Worm (Caenorhabditis elegans) whole organism, L4/young adult: Measurements from ENCODE around the gene F32B6.4.

ENCODE experiments used
- W03F9.2 ChIP-seq: fragments of 150-350 bp; optimal IDR thresholded peaks from 2 replicates; lab custom pipeline; 2014; ENCODE audit warnings: missing biosample characterization, missing genetic modification characterization
- dao-5 ChIP-seq: sonication (generic microtip); optimal IDR thresholded peaks from 2 replicates; lab custom pipeline; 2016; ENCODE audit warnings: missing genotype, missing genetic modification characterization, moderate library complexity, missing compliant biosample characterization
- him-1 ChIP-seq: sonication (generic microtip); optimal IDR thresholded peaks from 2 replicates; lab custom pipeline; 2016; ENCODE audit warnings: missing genotype, missing genetic modification reagents, missing genetic modification characterization, missing compliant biosample characterization

F32B6.4 gene

DNA sequence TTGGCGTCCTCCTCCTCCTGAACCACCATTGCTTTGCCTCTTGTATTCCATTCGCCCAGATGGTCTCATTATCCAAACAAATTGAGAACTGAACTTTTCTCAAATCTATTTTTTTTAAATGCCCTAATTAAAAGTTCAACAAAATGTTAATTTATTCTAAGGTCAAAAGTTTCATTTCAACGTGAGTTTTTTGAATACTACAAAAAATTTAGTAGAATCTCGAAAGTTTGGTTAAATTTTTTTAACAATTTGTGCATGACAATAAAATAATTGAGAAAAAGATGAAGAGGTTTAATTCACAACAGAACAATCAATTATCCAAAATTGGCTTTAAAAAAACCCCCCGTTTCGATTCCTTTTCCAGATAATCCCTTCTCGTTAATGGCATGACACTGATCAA, at the start of gene F32B6.4:
Gene F32B6.4, minus strand, starts transcription at position 101 of the 400 bp plus-strand sequence.
- TF ChIP-seq W03F9.2 (no peak), him-1 (tag; lab: Kevin White, UChicago) (no peak), dao-5 (tag; lab: Kevin White, UChicago) (no peak)

DNA sequence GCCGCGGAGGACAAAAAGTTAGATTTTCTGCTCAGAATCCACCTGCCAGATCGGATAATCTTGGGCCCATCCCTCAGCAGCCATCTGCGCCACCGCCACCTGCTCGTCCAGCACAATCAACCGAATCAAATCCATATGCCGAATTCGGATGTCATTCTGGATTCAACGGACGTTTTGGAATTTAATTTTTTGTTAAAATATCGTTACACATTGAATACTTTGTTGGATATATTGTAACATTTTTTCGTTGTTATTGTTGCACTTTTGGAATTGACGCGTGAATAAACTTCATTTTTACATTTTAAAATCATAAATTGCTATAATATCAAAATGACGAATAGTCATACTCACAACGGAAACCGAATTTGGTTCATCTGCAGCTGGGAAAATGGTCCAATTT, 41.7 kb upstream of the F32B6.4 start, which contains the start of gene spe-29:
Gene spe-29, plus strand, starts transcription at position 301 of the 400 bp plus-strand sequence.
- TF ChIP-seq W03F9.2 (no peak), dao-5 (tag; lab: Kevin White, UChicago) (no peak), him-1 (tag; lab: Kevin White, UChicago) (no peak)

DNA sequence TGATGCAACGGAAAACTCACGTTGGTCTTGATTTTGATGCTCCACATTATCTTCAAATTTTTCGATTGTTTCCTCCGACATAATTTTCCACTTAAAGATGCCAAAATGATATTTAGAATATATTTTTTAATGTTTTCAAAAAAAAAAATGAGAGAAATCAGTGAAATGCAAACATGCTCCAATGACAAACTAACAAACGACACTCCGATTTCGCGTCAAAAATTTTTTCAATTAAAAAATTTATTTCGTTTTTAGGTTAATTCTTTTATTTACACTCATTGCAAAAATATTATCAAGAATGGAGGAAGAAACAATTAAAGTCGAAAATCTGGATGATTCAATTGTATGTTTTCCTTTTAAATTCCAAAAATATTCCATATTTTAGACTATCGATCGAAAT, 40.2 kb upstream of the F32B6.4 start, which contains the start of the genes trmt-10A and F25H8.2:
Gene trmt-10A, minus strand, starts transcription at position 159 of the 400 bp plus-strand sequence.
Gene F25H8.2, plus strand, starts transcription at position 181 of the 400 bp plus-strand sequence.
- TF ChIP-seq dao-5 (tag; lab: Kevin White, UChicago): no peak
- TF ChIP-seq him-1 (tag; lab: Kevin White, UChicago): no peak
- no peak for TF ChIP-seq W03F9.2

DNA sequence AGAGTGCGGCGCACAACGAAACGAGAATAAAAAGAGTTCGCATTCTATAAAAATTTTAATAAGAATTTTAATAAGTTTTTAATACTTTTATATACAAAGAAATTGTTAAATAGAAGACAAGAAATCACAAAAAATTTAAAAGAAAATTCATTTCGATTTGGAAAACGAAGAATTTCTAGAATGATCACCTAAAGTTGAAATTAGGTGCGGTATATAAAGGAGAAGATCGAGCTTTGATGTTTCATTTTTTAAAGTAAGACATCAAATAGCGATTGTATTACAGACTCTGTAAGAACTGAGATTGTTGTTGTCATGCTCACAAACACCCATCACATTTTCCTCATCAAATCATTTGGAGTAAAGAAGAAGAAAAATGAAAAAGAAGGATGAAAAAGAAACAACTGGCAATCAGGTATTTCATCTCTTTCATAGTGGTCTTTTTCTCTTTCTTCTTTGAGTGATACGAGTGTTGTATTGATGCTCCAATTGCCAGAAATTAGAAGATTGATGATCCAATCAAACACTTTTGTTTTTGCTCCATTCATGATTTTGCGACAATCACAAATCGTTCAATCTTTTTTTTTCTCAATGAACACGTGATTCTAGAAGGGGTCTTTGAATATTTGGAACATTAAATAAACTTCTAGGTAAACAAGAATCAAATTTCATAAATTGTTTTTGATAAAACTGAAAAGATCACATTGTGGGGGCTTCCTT, 36.5 kb upstream of the F32B6.4 start, which contains the start of gene dur-1:
Gene dur-1, minus strand, starts transcription at position 51 of the 717 bp plus-strand sequence.
- TF ChIP-seq dao-5 (tag; lab: Kevin White, UChicago): no peak
- no peak for TF ChIP-seq him-1 (tag; lab: Kevin White, UChicago)
- TF ChIP-seq W03F9.2: no peak

DNA sequence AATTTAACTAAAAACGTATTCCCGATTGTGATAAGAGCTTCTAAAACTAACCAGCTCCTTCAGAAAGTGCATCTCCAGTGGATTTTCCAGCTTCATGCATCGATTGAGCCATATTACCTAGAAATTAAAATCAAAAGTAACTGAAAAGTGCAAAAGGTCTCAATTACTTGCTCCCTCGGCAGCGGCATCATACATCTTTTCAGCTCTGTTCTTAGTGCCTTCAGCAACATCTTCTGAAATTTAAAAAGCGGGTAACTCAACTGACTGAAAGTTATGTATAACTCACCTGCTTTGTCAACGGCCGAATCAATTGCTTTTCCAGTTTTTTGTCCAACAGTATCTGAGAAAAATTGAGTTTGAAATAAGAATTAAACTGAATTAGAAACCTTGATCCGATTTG, 32.6 kb upstream of the F32B6.4 start:
- no peak for TF ChIP-seq W03F9.2
- TF ChIP-seq dao-5 (tag; lab: Kevin White, UChicago): no peak
- no peak for TF ChIP-seq him-1 (tag; lab: Kevin White, UChicago)

DNA sequence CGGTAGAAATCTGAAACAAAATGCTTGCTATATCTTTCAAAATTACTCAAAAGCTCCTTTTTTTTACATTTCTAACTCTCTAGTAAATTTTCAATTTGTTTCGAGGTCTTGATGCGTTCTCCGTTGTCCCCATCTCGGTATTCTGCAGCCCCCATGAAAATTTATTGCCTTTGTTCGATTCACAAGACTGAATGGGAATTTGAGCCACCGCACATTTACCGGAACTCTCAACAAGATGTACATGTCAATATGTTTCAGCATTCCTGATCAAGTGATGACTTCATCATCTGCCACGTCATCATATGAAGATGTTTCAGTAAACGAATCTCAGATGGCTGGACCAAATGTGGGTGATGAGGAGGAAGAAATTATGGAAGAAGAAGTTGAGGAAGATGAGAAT, 28.6 kb upstream of the F32B6.4 start:
- TF ChIP-seq dao-5 (tag; lab: Kevin White, UChicago): no peak
- TF ChIP-seq W03F9.2: no peak
- TF ChIP-seq him-1 (tag; lab: Kevin White, UChicago): no peak

DNA sequence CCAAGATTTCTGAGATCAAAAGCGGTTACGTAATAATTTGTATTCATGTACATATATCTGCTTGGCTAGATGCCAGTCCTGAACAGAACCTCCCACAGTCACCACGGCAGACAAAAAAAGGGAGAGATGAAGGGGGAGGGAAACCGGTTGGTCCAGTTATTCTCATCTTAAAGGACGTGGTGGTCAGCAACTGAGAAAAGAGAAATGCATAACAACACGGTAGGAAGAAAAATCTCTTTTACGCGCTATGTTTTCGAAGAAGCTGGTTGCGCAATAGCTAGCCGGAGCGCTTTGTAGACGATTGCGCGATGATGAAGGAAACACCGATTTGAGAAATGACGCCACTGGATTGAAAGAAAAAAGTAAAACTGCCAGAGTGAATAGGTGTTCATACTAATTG, 26.2 kb upstream of the F32B6.4 start:
- TF ChIP-seq W03F9.2 (no peak), him-1 (tag; lab: Kevin White, UChicago) (no peak)

DNA sequence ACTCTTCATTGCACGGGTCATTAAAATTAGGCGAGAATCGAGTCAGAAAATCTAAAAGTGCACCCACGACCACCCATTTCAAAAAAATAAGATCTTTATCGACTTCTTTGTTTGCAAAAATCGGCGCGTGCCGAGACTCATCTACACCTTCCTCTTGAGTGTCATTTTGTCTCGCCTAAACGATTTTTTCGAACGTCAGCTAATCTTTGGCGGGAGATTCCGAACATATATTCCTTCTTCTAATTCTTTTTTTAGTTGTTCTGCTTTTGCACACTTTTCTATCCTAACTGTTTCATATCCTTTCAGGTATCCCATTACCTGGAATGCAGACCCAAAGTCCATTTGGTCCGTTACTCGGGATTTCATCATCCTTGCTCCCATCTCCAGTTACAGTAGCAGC, 24.4 kb upstream of the F32B6.4 start, which contains the start of gene bed-3:
Gene bed-3, plus strand, starts transcription at position 301 of the 400 bp plus-strand sequence.
- TF ChIP-seq him-1 (tag; lab: Kevin White, UChicago) (no peak), W03F9.2 (no peak), dao-5 (tag; lab: Kevin White, UChicago) (no peak)

DNA sequence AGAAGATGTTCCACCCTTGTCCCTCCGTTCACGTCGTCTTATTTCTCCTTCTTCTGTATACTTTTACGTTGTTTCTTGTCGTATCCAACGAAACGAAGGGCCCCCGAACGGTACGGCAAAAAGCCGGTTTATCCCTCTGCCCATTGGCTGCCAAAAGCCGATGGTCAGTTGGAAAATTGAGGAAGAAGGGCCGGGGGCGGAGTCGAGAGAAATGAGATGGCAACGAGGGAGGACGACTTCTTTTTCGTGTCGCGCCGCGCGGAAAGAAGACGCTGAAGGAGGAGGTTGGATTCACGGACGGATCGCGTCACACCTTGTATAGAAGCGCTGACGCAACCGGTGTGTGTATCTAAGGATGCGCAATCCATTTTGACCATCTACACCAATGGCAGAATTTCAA, 23.3 kb upstream of the F32B6.4 start:
- no peak for TF ChIP-seq him-1 (tag; lab: Kevin White, UChicago)
- no peak for TF ChIP-seq dao-5 (tag; lab: Kevin White, UChicago)
- TF ChIP-seq W03F9.2: no peak

DNA sequence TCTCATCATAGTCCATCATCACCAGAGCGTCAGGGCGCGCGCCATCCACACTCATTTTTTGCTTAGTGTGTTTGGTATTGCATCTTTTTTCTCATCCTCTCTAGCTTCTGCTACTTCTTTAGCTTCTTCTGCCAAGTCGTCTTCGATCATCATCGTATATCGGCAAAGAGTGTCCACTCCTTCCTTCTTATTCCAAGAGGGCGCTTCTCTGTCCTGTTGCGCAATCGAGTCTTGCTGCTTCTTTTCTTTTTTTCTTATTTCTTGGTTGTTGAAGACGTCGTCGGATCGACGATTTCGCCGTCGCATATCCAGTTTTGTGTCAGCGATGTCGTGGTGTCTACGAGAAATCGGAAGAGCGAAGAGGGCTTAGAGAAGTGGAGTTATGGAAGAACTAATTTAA, 21.2 kb upstream of the F32B6.4 start:
- no peak for TF ChIP-seq dao-5 (tag; lab: Kevin White, UChicago)
- no peak for TF ChIP-seq him-1 (tag; lab: Kevin White, UChicago)
- TF ChIP-seq W03F9.2: no peak

DNA sequence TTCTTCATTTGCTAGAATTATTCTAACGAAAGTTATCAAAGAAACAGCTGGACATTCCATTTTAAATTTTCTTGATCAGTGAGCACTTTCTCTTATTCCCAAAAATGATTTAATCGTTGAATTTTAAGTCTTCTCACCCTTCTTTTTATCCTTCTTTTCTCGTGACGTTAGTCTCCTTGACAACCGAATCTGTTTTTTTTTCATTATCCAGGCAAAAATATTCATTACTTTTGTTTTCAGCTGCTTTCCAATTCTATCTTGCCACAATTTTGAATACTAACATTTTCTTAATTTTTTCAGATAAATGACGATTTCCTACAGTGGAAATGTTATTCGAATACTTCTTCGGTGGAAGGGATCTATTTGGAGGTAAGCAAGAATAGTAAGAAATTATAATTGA, 11.8 kb upstream of the F32B6.4 start, which contains the start of gene best-13:
Gene best-13, plus strand, starts transcription at position 301 of the 400 bp plus-strand sequence.
- TF ChIP-seq W03F9.2 (no peak), him-1 (tag; lab: Kevin White, UChicago) (no peak), dao-5 (tag; lab: Kevin White, UChicago) (no peak)

DNA sequence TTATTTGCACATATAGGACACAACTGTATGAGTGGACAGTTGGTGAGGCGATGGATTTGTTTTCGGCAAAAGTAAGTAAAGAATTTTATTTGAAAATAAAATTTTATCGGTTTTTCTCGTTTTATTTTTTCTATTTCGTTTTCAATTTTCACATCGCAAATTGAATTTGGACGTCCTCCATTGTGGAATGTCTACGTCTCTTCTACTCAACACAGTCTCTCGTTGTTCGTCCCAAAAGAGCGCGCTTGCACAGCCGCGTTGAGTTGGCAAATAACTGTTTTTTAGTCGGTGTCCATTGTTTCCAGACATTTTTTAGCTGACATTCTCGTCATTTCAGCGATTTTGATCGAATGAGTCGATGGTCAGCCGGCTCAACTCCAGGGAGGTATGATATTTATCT, 7.4 kb upstream of the F32B6.4 start:
- TF ChIP-seq him-1 (tag; lab: Kevin White, UChicago): no peak
- TF ChIP-seq W03F9.2: no peak
- no peak for TF ChIP-seq dao-5 (tag; lab: Kevin White, UChicago)

DNA sequence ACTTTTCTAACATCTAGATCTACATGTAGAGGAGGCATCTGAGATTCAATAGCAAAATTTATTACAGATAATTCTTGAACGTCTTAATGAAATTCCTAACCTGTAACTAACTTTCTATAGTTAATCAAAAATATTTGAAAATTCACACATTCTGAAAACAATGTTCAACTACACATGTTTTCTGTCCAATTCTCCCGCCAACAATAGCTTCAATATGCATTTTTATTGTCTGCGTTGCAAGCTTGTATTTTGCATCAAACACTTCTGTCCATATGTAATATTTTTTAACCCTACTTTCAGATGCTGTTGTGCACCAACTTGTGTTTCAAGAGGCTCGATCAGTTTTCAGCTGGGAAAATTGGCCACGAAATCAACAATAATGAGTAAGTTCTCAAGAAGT, 6.9 kb upstream of the F32B6.4 start, which contains the start of gene tbc-3:
Gene tbc-3, plus strand, starts transcription at position 301 of the 400 bp plus-strand sequence.
- TF ChIP-seq him-1 (tag; lab: Kevin White, UChicago): no peak
- no peak for TF ChIP-seq W03F9.2
- TF ChIP-seq dao-5 (tag; lab: Kevin White, UChicago): no peak

DNA sequence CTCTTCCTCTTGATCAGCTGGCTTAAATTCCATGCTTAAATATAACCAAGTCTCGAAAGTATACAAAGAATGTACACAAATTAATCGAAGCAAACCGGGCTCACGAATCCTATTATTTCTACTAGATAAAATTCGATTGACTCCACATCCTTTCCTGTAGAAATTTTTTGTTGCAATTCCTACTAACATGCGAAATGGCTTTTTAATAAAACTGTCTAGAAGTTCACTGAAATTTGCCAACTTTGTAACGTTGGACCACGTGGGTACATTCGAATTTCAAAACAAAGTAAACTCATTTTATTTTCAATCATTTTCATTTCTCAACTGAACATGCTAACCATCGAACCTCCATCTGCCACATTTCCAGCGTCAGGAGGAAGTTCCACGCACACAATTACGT, 3.2 kb upstream of the F32B6.4 start, which contains the start of gene ssp-32:
Gene ssp-32, plus strand, starts transcription at position 301 of the 400 bp plus-strand sequence.
- TF ChIP-seq W03F9.2: no peak
- no peak for TF ChIP-seq him-1 (tag; lab: Kevin White, UChicago)
- TF ChIP-seq dao-5 (tag; lab: Kevin White, UChicago): no peak
